Worm (Caenorhabditis elegans) whole organism, L4 larva: Measurements from ENCODE around the gene F09F7.6.

Source experiments
- F44E2.7 ChIP-seq: fragments of 200-800 bp; sonication (Bioruptor generic); IDR thresholded peaks from 2 replicates; pipeline ENCODE4 v2.1.2; 2022; ENCODE audit warnings: missing genetic modification characterization, missing compliant biosample characterization
- T26A8.4 ChIP-seq: fragments of 200-800 bp; sonication (Bioruptor generic); IDR thresholded peaks from 2 replicates; pipeline ENCODE4 v1.3.6; 2022; ENCODE audit warnings: missing genetic modification characterization, missing compliant biosample characterization
- Y105C5A.15 ChIP-seq: fragments of 200-800 bp; sonication (Bioruptor generic); IDR thresholded peaks from 2 replicates; pipeline ENCODE4 v1.3.6; 2022; ENCODE audit warnings: missing genetic modification characterization, missing compliant biosample characterization
- Y48G9A.11 ChIP-seq: fragments of 200-800 bp; sonication (Bioruptor generic); IDR thresholded peaks from 2 replicates; pipeline ENCODE4 v1.3.6; 2022; ENCODE audit warnings: missing genetic modification reagents, missing genetic modification characterization, missing compliant biosample characterization
- Y75B8A.6 ChIP-seq: fragments of 200-800 bp; sonication (Bioruptor generic); IDR thresholded peaks from 2 replicates; pipeline ENCODE4 v1.3.6; 2022; ENCODE audit warnings: missing genetic modification reagents, missing genetic modification characterization, missing compliant biosample characterization
- aha-1 ChIP-seq: fragments of 150-350 bp; peaks from one replicate; lab custom pipeline; 2014; ENCODE audit warnings: missing biosample characterization, missing genetic modification characterization
- ama-1 ChIP-seq: fragments of 150-350 bp; optimal IDR thresholded peaks from 2 replicates; lab custom pipeline; 2014; ENCODE audit warnings: inconsistent platforms, mixed read lengths
- arid-1 ChIP-seq: fragments of 200-800 bp; sonication (Bioruptor generic); conservative IDR thresholded peaks from 2 replicates; pipeline ENCODE4 v1.3.6; 2022; ENCODE audit warnings: missing genetic modification reagents, missing genetic modification characterization, missing compliant biosample characterization
- cey-2 ChIP-seq: sonication (generic microtip); optimal IDR thresholded peaks from 3 replicates; lab custom pipeline; 2017; ENCODE audit warnings: missing genetic modification characterization, mild to moderate bottlenecking, missing compliant biosample characterization, antibody characterized with exemption, borderline replicate concordance; ENCODE audit not compliant: insufficient read depth
- daf-16 ChIP-seq, 3 experiments: sonication (generic microtip); optimal IDR thresholded peaks; 2 replicates each; lab custom pipeline; 2016 to 2017; ENCODE audit warnings: missing genetic modification characterization in 3 of 3, missing genetic modification reagents in 3 of 3, mild to moderate bottlenecking in 2 of 3, missing compliant biosample characterization in 2 of 3, missing biosample characterization in 1 of 3, moderate library complexity in 1 of 3
- dmd-8 ChIP-seq: fragments of 200-800 bp; sonication (Bioruptor generic); IDR thresholded peaks from 2 replicates; pipeline ENCODE4 v1.3.6; 2022; ENCODE audit warnings: missing genetic modification characterization, missing compliant biosample characterization
- egl-27 ChIP-seq: sonication (generic microtip); optimal IDR thresholded peaks from 3 replicates; lab custom pipeline; 2017; ENCODE audit warnings: missing biosample characterization, missing genetic modification reagents, missing genetic modification characterization
- egl-43 ChIP-seq: fragments of 200-800 bp; sonication (Bioruptor generic); IDR thresholded peaks from 2 replicates; pipeline ENCODE4 v1.3.6; 2022; ENCODE audit warnings: missing genetic modification reagents, missing genetic modification characterization, missing compliant biosample characterization
- gei-8 ChIP-seq: fragments of 200-800 bp; sonication (Bioruptor generic); optimal IDR thresholded peaks from 2 replicates; lab custom pipeline; 2018; ENCODE audit warnings: mild to moderate bottlenecking, missing genetic modification characterization, missing compliant biosample characterization
- hlh-11 ChIP-seq: fragments of 200-800 bp; sonication (Bioruptor generic); optimal IDR thresholded peaks from 2 replicates; lab custom pipeline; 2018; ENCODE audit warnings: mild to moderate bottlenecking, missing genetic modification characterization, missing compliant biosample characterization
- lim-7 ChIP-seq: fragments of 200-800 bp; sonication (Bioruptor generic); IDR thresholded peaks from 2 replicates; pipeline ENCODE4 v1.3.6; 2022; ENCODE audit warnings: missing genetic modification characterization, missing compliant biosample characterization
- lin-38 ChIP-seq: fragments of 200-800 bp; sonication (Bioruptor generic); IDR thresholded peaks from 2 replicates; pipeline ENCODE4 v1.3.6; 2022; ENCODE audit warnings: missing genetic modification reagents, missing genetic modification characterization, missing compliant biosample characterization
- madf-9 ChIP-seq: fragments of 200-800 bp; sonication (Bioruptor generic); conservative IDR thresholded peaks from 2 replicates; pipeline ENCODE4 v1.3.6; 2022; ENCODE audit warnings: missing genetic modification reagents, missing genetic modification characterization, missing compliant biosample characterization
- mdt-29 ChIP-seq: fragments of 200-800 bp; sonication (Bioruptor generic); IDR thresholded peaks from 2 replicates; pipeline ENCODE4 v1.3.6; 2022; ENCODE audit warnings: missing genetic modification reagents, missing genetic modification characterization, missing compliant biosample characterization
- mxl-3 ChIP-seq: fragments of 200-800 bp; sonication (Bioruptor generic); optimal IDR thresholded peaks from 2 replicates; lab custom pipeline; 2018; ENCODE audit warnings: mild to moderate bottlenecking, missing genetic modification characterization, missing compliant biosample characterization
- nhr-102 ChIP-seq: sonication (generic microtip); optimal IDR thresholded peaks from 2 replicates; lab custom pipeline; 2016; ENCODE audit warnings: mild to moderate bottlenecking, missing genetic modification characterization, moderate library complexity, missing compliant biosample characterization
- nhr-11 ChIP-seq: fragments of 150-350 bp; optimal IDR thresholded peaks from 2 replicates; lab custom pipeline; 2014; ENCODE audit warnings: missing biosample characterization, missing genetic modification characterization
- nhr-237 ChIP-seq: sonication (generic microtip); optimal IDR thresholded peaks from 2 replicates; lab custom pipeline; 2017; ENCODE audit warnings: missing biosample characterization, missing genetic modification characterization
- nhr-28 ChIP-seq: fragments of 150-350 bp; optimal IDR thresholded peaks from 2 replicates; lab custom pipeline; 2014; ENCODE audit warnings: missing biosample characterization, missing genetic modification characterization
- nhr-41 ChIP-seq: fragments of 200-800 bp; sonication (Bioruptor generic); IDR thresholded peaks from 2 replicates; pipeline ENCODE4 v1.3.6; 2022; ENCODE audit warnings: missing genetic modification reagents, missing genetic modification characterization, missing compliant biosample characterization
- nhr-6 ChIP-seq: fragments of 150-350 bp; optimal IDR thresholded peaks from 2 replicates; lab custom pipeline; 2014; ENCODE audit warnings: missing biosample characterization, missing genetic modification characterization
- pha-4 ChIP-seq, 2 experiments: fragments of 150-350 bp in 1 of 2; fragments of 200-800 bp in 1 of 2; sonication (Bioruptor generic) in 1 of 2; IDR thresholded peaks in 1 of 2; optimal IDR thresholded peaks in 1 of 2; 2 replicates each; pipeline versions ENCODE4 v1.3.6 to Lab custom; 2014 to 2022; ENCODE audit warnings: missing genetic modification characterization in 2 of 2, missing genetic modification reagents in 2 of 2, missing biosample characterization in 1 of 2, missing compliant biosample characterization in 1 of 2
- php-3 ChIP-seq: fragments of 200-800 bp; sonication (Bioruptor generic); IDR thresholded peaks from 2 replicates; pipeline ENCODE4 v1.3.6; 2022; ENCODE audit warnings: missing genetic modification reagents, missing genetic modification characterization, missing compliant biosample characterization
- set-16 ChIP-seq: fragments of 200-800 bp; sonication (Bioruptor generic); IDR thresholded peaks from 2 replicates; pipeline ENCODE4 v1.3.6; 2022; ENCODE audit warnings: missing genetic modification reagents, missing genetic modification characterization, missing compliant biosample characterization
- snpc-1.2 ChIP-seq: fragments of 200-800 bp; sonication (Bioruptor generic); IDR thresholded peaks from 2 replicates; pipeline ENCODE4 v1.3.6; 2022; ENCODE audit warnings: missing genetic modification reagents, missing genetic modification characterization, missing compliant biosample characterization
- spr-1 ChIP-seq: sonication (generic microtip); optimal IDR thresholded peaks from 2 replicates; lab custom pipeline; 2016; ENCODE audit warnings: mild to moderate bottlenecking, missing genetic modification characterization, missing compliant biosample characterization
- spr-3 ChIP-seq: fragments of 200-800 bp; sonication (Bioruptor generic); optimal IDR thresholded peaks from 2 replicates; lab custom pipeline; 2018; ENCODE audit warnings: mild to moderate bottlenecking, missing genetic modification characterization, missing compliant biosample characterization
- tra-1 ChIP-seq: fragments of 200-800 bp; sonication (Bioruptor generic); IDR thresholded peaks from 2 replicates; pipeline ENCODE4 v1.3.6; 2022; ENCODE audit warnings: missing genetic modification reagents, missing genetic modification characterization, missing compliant biosample characterization
- unc-62 ChIP-seq, 3 experiments: fragments of 150-350 bp in 1 of 3; sonication (generic microtip); optimal IDR thresholded peaks in 2 of 3; peaks in 1 of 3; 1 replicate in 1 of 3; 2 replicates in 2 of 3; lab custom pipeline; 2014 to 2017; ENCODE audit warnings: missing biosample characterization in 3 of 3, missing genetic modification characterization in 3 of 3, missing genetic modification reagents in 3 of 3, missing genotype in 1 of 3
- zip-11 ChIP-seq: fragments of 200-800 bp; sonication (Bioruptor generic); IDR thresholded peaks from 2 replicates; pipeline ENCODE4 v1.3.6; 2022; ENCODE audit warnings: missing genetic modification characterization, missing compliant biosample characterization

The F09F7.6 gene

ce11 chrIII:5564325-5564724 is 12.4 kb upstream of the F09F7.6 start:
- no peak for TF ChIP-seq nhr-237 (tag; lab: Kevin White, UChicago)
- TF ChIP-seq unc-62 (GFP tag; optimal IDR thresholded peaks at IDR 0.05 in 1 of 2; lab: Kevin White, UChicago): peak in 1 of 2 experiments; percentile 96
- no peak for TF ChIP-seq unc-62 (tag; optimal IDR thresholded peaks at IDR 0.05; lab: Kevin White, UChicago)

ce11 chrIII:5563680-5564079 is 11.7 kb upstream of the F09F7.6 start:
- TF ChIP-seq nhr-11 (tag; lab: Kevin White, UChicago) (peak; percentile 50), daf-16 (GFP tag; optimal IDR thresholded peaks at IDR 0.05; lab: Kevin White, UChicago) (peak in 1 of 2 experiments; percentile 15), daf-16 (tag; optimal IDR thresholded peaks at IDR 0.05; lab: Kevin White, UChicago) (no peak), gei-8 (GFP tag; lab: Kevin White, UChicago) (no peak), set-16 (peak; percentile 20; the same call in 1 of the 2 replicates), zip-11 (GFP tag; lab: Robert Waterston, UW) (no peak), F44E2.7 (GFP tag; lab: Robert Waterston, UW) (no peak), unc-62 (GFP tag; optimal IDR thresholded peaks at IDR 0.05 in 1 of 2; lab: Kevin White, UChicago) (peak in 1 of 2 experiments; percentile 6), unc-62 (tag; optimal IDR thresholded peaks at IDR 0.05; lab: Kevin White, UChicago) (no peak), spr-3 (GFP tag; lab: Kevin White, UChicago) (no peak), nhr-28 (tag; lab: Kevin White, UChicago) (peak; percentile 5), mxl-3 (GFP tag; lab: Kevin White, UChicago) (peak; percentile 31), hlh-11 (tag; lab: Kevin White, UChicago) (peak; percentile 52)

ce11 chrIII:5557246-5557819 is 5.4 kb upstream of the F09F7.6 start, which contains the start of gene rpc-2:
rpc-2 (plus strand) TSS chrIII:5557365.
- TF ChIP-seq dmd-8 (GFP tag; lab: Robert Waterston, UW) (0 out of 2 replicates have a peak, but pooled peaks have one; percentile 51), nhr-102 (tag; lab: Kevin White, UChicago) (peak; percentile 9), ama-1 (lab: Kevin White, UChicago) (peak; percentile 33), lim-7 (GFP tag; lab: Robert Waterston, UW) (peak; percentile 18; the same call in 1 of the 2 replicates), lin-38 (GFP tag; lab: Robert Waterston, UW) (peak; percentile 50), Y75B8A.6 (GFP tag; lab: Robert Waterston, UW) (peak; percentile 16; the same call in 1 of the 2 replicates), madf-9 (GFP tag; lab: Robert Waterston, UW) (no peak), arid-1 (GFP tag; lab: Robert Waterston, UW) (peak; percentile 69; the same call in 1 of the 2 replicates), aha-1 (tag; lab: Kevin White, UChicago) (peak; percentile 66), php-3 (GFP tag; lab: Robert Waterston, UW) (peak; percentile 44; the same call in 1 of the 2 replicates), cey-2 (tag; lab: Kevin White, UChicago) (no peak), Y48G9A.11 (GFP tag; lab: Robert Waterston, UW) (peak; percentile 19; the same call in 1 of the 2 replicates), gei-8 (GFP tag; lab: Kevin White, UChicago) (no peak), nhr-41 (GFP tag; lab: Robert Waterston, UW) (no peak), T26A8.4 (GFP tag; lab: Robert Waterston, UW) (peak; percentile 52; the same call in 1 of the 2 replicates), spr-3 (GFP tag; lab: Kevin White, UChicago) (no peak), spr-1 (tag; lab: Kevin White, UChicago) (peak; percentile 24), snpc-1.2 (no peak), nhr-6 (no peak), egl-27 (tag; lab: Kevin White, UChicago) (no peak), Y105C5A.15 (GFP tag; lab: Robert Waterston, UW) (no peak), pha-4 (GFP tag; IDR thresholded peaks at IDR 0.05; lab: Robert Waterston, UW) (peak; percentile 47; the same call in 1 of the 2 replicates), pha-4 (tag; optimal IDR thresholded peaks at IDR 0.05; lab: Kevin White, UChicago) (no peak), egl-43 (GFP tag; lab: Robert Waterston, UW) (peak; percentile 54; the same call in 1 of the 2 replicates), tra-1 (GFP tag; lab: Robert Waterston, UW) (peak; percentile 23; the same call in 1 of the 2 replicates), mdt-29 (GFP tag; lab: Robert Waterston, UW) (peak; percentile 49; the same call in 1 of the 2 replicates)
- TF ChIP-seq, all 104 proteins: peak for 16
